Fruit fly (Drosophila melanogaster) whole organism, embryonic: ENCODE data around the gene REG.

Experiments
- CG10462 ChIP-seq: fragments of 200-800 bp; sonication (Bioruptor generic); optimal IDR thresholded peaks from 2 replicates; lab custom pipeline; 2016; ENCODE audit warnings: missing biosample characterization, missing genetic modification characterization
- CG10959 ChIP-seq: fragments of 200-800 bp; sonication (Bioruptor generic); IDR thresholded peaks from 2 replicates; pipeline ENCODE4 v1.3.6; 2022; ENCODE audit warnings: missing biosample characterization, missing genetic modification characterization
- CG11247 ChIP-seq: fragments of 200-800 bp; sonication (Bioruptor generic); IDR thresholded peaks from 2 replicates; pipeline ENCODE4 v1.3.6; 2022; ENCODE audit warnings: missing biosample characterization, missing genetic modification characterization
- CG12155 ChIP-seq: fragments of 200-800 bp; sonication (Bioruptor generic); optimal IDR thresholded peaks from 3 replicates; lab custom pipeline; 2016; ENCODE audit warnings: missing biosample characterization, missing genetic modification characterization
- CG13894 ChIP-seq: fragments of 200-800 bp; sonication (Bioruptor generic); optimal IDR thresholded peaks from 3 replicates; lab custom pipeline; 2018; ENCODE audit warnings: missing biosample characterization, mild to moderate bottlenecking, missing genetic modification characterization, moderate library complexity
- CG14860 ChIP-seq: fragments of 200-800 bp; sonication (Bioruptor generic); IDR thresholded peaks from 3 replicates; pipeline ENCODE4 v1.3.6; 2022; ENCODE audit warnings: missing biosample characterization, missing genetic modification characterization; ENCODE audit not compliant: partially characterized antibody
- CG15269 ChIP-seq: fragments of 200-800 bp; sonication (Bioruptor generic); optimal IDR thresholded peaks from 2 replicates; lab custom pipeline; 2018; ENCODE audit warnings: missing biosample characterization, mild to moderate bottlenecking, missing genetic modification characterization, moderate library complexity
- CG15514 ChIP-seq: fragments of 200-800 bp; sonication (Bioruptor generic); optimal IDR thresholded peaks from 3 replicates; lab custom pipeline; 2017; ENCODE audit warnings: missing biosample characterization, missing genetic modification characterization, mild to moderate bottlenecking, moderate library complexity, missing genetic modification reagents
- CG16779 ChIP-seq: fragments of 200-800 bp; sonication (Bioruptor generic); IDR thresholded peaks from 2 replicates; pipeline ENCODE4 v1.3.6; 2022; ENCODE audit warnings: missing biosample characterization, missing genetic modification characterization
- CG17328 ChIP-seq: fragments of 200-800 bp; sonication (Bioruptor generic); IDR thresholded peaks from 2 replicates; pipeline ENCODE4 v1.3.6; 2022; ENCODE audit warnings: missing biosample characterization, missing genetic modification characterization
- CG18599 ChIP-seq: fragments of 200-800 bp; sonication (Bioruptor generic); optimal IDR thresholded peaks from 3 replicates; lab custom pipeline; 2017; ENCODE audit warnings: missing biosample characterization, missing genetic modification characterization, mild to moderate bottlenecking, moderate library complexity, missing genetic modification reagents
- CG31224 ChIP-seq: fragments of 200-800 bp; sonication (Bioruptor generic); IDR thresholded peaks from 2 replicates; pipeline ENCODE4 v1.3.6; 2022; ENCODE audit warnings: missing biosample characterization, missing genetic modification characterization
- CG32772 ChIP-seq: fragments of 200-800 bp; sonication (Bioruptor generic); IDR thresholded peaks from 2 replicates; pipeline ENCODE4 v1.3.6; 2022; ENCODE audit warnings: missing biosample characterization, missing genetic modification characterization
- CG3726 ChIP-seq: fragments of 200-800 bp; sonication (Bioruptor generic); IDR thresholded peaks from 3 replicates; pipeline ENCODE4, ENCODE4 v1.3.6; 2022; ENCODE audit warnings: missing biosample characterization, missing genetic modification characterization
- CG4424 ChIP-seq: fragments of 200-800 bp; sonication (Bioruptor generic); optimal IDR thresholded peaks from 3 replicates; lab custom pipeline; 2016; ENCODE audit warnings: missing biosample characterization, missing genetic modification characterization
- CG4617 ChIP-seq: fragments of 200-800 bp; sonication (Bioruptor generic); optimal IDR thresholded peaks from 3 replicates; lab custom pipeline; 2016; ENCODE audit warnings: missing biosample characterization, missing genetic modification characterization, borderline replicate concordance
- CG4820 ChIP-seq: fragments of 200-800 bp; sonication (Bioruptor generic); optimal IDR thresholded peaks from 3 replicates; lab custom pipeline; 2016; ENCODE audit warnings: missing biosample characterization, missing genetic modification characterization
- CG6654 ChIP-seq: fragments of 200-800 bp; sonication (Bioruptor generic); optimal IDR thresholded peaks from 2 replicates; lab custom pipeline; 2017; ENCODE audit warnings: missing biosample characterization, mild to moderate bottlenecking, missing genetic modification characterization
- CG8388 ChIP-seq: fragments of 200-800 bp; sonication (Bioruptor generic); optimal IDR thresholded peaks from 2 replicates; lab custom pipeline; 2019; ENCODE audit warnings: missing biosample characterization, mild to moderate bottlenecking, missing genetic modification characterization, moderate library complexity
- CG8765 ChIP-seq: fragments of 200-800 bp; sonication (Bioruptor generic); IDR thresholded peaks from 2 replicates; pipeline ENCODE4 v1.3.6; 2022; ENCODE audit warnings: missing biosample characterization, missing genetic modification characterization
- CG8944 ChIP-seq: fragments of 200-800 bp; sonication (Bioruptor generic); optimal IDR thresholded peaks from 3 replicates; lab custom pipeline; 2016; ENCODE audit warnings: missing biosample characterization, missing genetic modification characterization
- CG9797 ChIP-seq: fragments of 200-800 bp; sonication (Bioruptor generic); optimal IDR thresholded peaks from 3 replicates; lab custom pipeline; 2018; ENCODE audit warnings: missing biosample characterization, mild to moderate bottlenecking, missing genetic modification characterization
- Doc2 ChIP-seq: fragments of 200-800 bp; sonication (Bioruptor generic); IDR thresholded peaks from 2 replicates; pipeline ENCODE4 v1.3.6; 2022; ENCODE audit warnings: missing biosample characterization, missing genetic modification characterization
- Dref ChIP-seq: fragments of 200-800 bp; sonication (Bioruptor generic); IDR thresholded peaks from 2 replicates; pipeline ENCODE4 v1.3.6; 2022; ENCODE audit warnings: missing biosample characterization, missing genetic modification characterization
- HHEX ChIP-seq: fragments of 200-800 bp; sonication (Bioruptor generic); optimal IDR thresholded peaks from 3 replicates; lab custom pipeline; 2017; ENCODE audit warnings: missing biosample characterization, mild to moderate bottlenecking, missing genetic modification characterization, missing genetic modification reagents
- Lpt ChIP-seq: fragments of >200 bp; optimal IDR thresholded peaks from 2 replicates; lab custom pipeline; 2018; ENCODE audit warnings: missing biosample characterization, missing genetic modification characterization
- Neu2 ChIP-seq: fragments of 200-800 bp; sonication (Bioruptor generic); optimal IDR thresholded peaks from 3 replicates; lab custom pipeline; 2016; ENCODE audit warnings: missing biosample characterization, missing genetic modification characterization, borderline replicate concordance
- Oaz ChIP-seq: fragments of 200-800 bp; sonication (Bioruptor generic); IDR thresholded peaks from 2 replicates; pipeline ENCODE4 v1.3.6; 2022; ENCODE audit warnings: missing biosample characterization, missing genetic modification characterization
- Oli ChIP-seq: fragments of 200-800 bp; sonication (Bioruptor generic); optimal IDR thresholded peaks from 2 replicates; lab custom pipeline; 2018; ENCODE audit warnings: missing biosample characterization, mild to moderate bottlenecking, missing genetic modification characterization, moderate library complexity
- Ptx1 ChIP-seq: fragments of 200-800 bp; sonication (Bioruptor generic); IDR thresholded peaks from 2 replicates; pipeline ENCODE4 v1.3.6; 2022; ENCODE audit warnings: missing biosample characterization, missing genetic modification characterization
- TFAM ChIP-seq: fragments of 200-800 bp; sonication (Bioruptor generic); optimal IDR thresholded peaks from 2 replicates; lab custom pipeline; 2017; ENCODE audit warnings: missing biosample characterization, missing genetic modification characterization, inconsistent platforms
- Usf ChIP-seq: fragments of 200-800 bp; sonication (Bioruptor generic); optimal IDR thresholded peaks from 2 replicates; lab custom pipeline; 2017; ENCODE audit warnings: missing genotype, missing biosample characterization, missing genetic modification characterization
- YL-1 ChIP-seq: fragments of 200-800 bp; sonication (Bioruptor generic); optimal IDR thresholded peaks from 3 replicates; lab custom pipeline; 2017; ENCODE audit warnings: missing biosample characterization, mild to moderate bottlenecking, missing genetic modification characterization
- al ChIP-seq: fragments of 200-800 bp; sonication (Bioruptor generic); IDR thresholded peaks from 2 replicates; pipeline ENCODE4 v1.3.6; 2022; ENCODE audit warnings: missing biosample characterization, missing genetic modification characterization
- amos ChIP-seq: fragments of 200-800 bp; sonication (Bioruptor generic); IDR thresholded peaks from 2 replicates; pipeline ENCODE4 v1.3.6; 2022; ENCODE audit warnings: missing biosample characterization, missing genetic modification characterization; ENCODE audit not compliant: partially characterized antibody
- aop ChIP-seq: fragments of 200-800 bp; sonication (Bioruptor generic); IDR thresholded peaks from 2 replicates; pipeline ENCODE4 v1.3.6; 2022; ENCODE audit warnings: missing biosample characterization, missing genetic modification characterization
- dati ChIP-seq: fragments of 200-800 bp; sonication (Bioruptor generic); IDR thresholded peaks from 2 replicates; pipeline ENCODE4 v1.3.6; 2022; ENCODE audit warnings: missing biosample characterization, missing genetic modification characterization
- en ChIP-seq: fragments of 200-800 bp; sonication (Bioruptor generic); optimal IDR thresholded peaks from 2 replicates; lab custom pipeline; 2016; ENCODE audit warnings: missing biosample characterization, missing genetic modification characterization
- eve ChIP-seq, 2 experiments: fragments of >200 bp; optimal IDR thresholded peaks; 2 replicates each; lab custom pipeline; 2017; ENCODE audit warnings: missing biosample characterization in 2 of 2, missing genetic modification characterization in 2 of 2
- fd102C ChIP-seq: fragments of 200-800 bp; sonication (Bioruptor generic); optimal IDR thresholded peaks from 2 replicates; lab custom pipeline; 2018; ENCODE audit warnings: missing biosample characterization, mild to moderate bottlenecking, missing genetic modification characterization, moderate library complexity
- gcm ChIP-seq: fragments of 200-800 bp; sonication (Bioruptor generic); optimal IDR thresholded peaks from 2 replicates; lab custom pipeline; 2019; ENCODE audit warnings: missing biosample characterization, mild to moderate bottlenecking, missing genetic modification characterization, moderate library complexity
- gfzf ChIP-seq: fragments of 200-800 bp; sonication (Bioruptor generic); optimal IDR thresholded peaks from 2 replicates; lab custom pipeline; 2016; ENCODE audit warnings: missing biosample characterization, mild to moderate bottlenecking, missing genetic modification characterization, moderate library complexity
- jigr1 ChIP-seq: fragments of 200-800 bp; sonication (Bioruptor generic); IDR thresholded peaks from 3 replicates; pipeline ENCODE4 v1.3.6; 2022; ENCODE audit warnings: missing biosample characterization, missing genetic modification characterization
- knrl ChIP-seq: fragments of 200-800 bp; sonication (Bioruptor generic); IDR thresholded peaks from 3 replicates; pipeline ENCODE4 v1.3.6; 2022; ENCODE audit warnings: missing biosample characterization, missing genetic modification characterization; ENCODE audit not compliant: partially characterized antibody
- mam ChIP-seq: fragments of 200-800 bp; sonication (Bioruptor generic); optimal IDR thresholded peaks from 3 replicates; lab custom pipeline; 2016; ENCODE audit warnings: missing biosample characterization, missing genetic modification characterization
- nom ChIP-seq: fragments of 200-800 bp; sonication (Bioruptor generic); optimal IDR thresholded peaks from 2 replicates; lab custom pipeline; 2017; ENCODE audit warnings: missing biosample characterization, missing genetic modification characterization, mild to moderate bottlenecking, moderate library complexity, missing genetic modification reagents
- oc ChIP-seq: fragments of 200-800 bp; sonication (Bioruptor generic); optimal IDR thresholded peaks from 2 replicates; lab custom pipeline; 2018; ENCODE audit warnings: missing biosample characterization, mild to moderate bottlenecking, missing genetic modification characterization, moderate library complexity
- pzg ChIP-seq: fragments of 200-800 bp; sonication (Bioruptor generic); optimal IDR thresholded peaks from 3 replicates; lab custom pipeline; 2018; ENCODE audit warnings: missing biosample characterization, mild to moderate bottlenecking, missing genetic modification characterization, moderate library complexity
- sr ChIP-seq: fragments of 200-800 bp; sonication (Bioruptor generic); IDR thresholded peaks from 3 replicates; pipeline ENCODE4 v1.3.6; 2022; ENCODE audit warnings: missing biosample characterization, missing genetic modification characterization
- tin ChIP-seq: fragments of 200-800 bp; sonication (Bioruptor generic); optimal IDR thresholded peaks from 3 replicates; lab custom pipeline; 2016; ENCODE audit warnings: missing biosample characterization, missing genetic modification characterization
- tna ChIP-seq: fragments of 200-800 bp; sonication (Bioruptor generic); IDR thresholded peaks from 2 replicates; pipeline ENCODE4 v1.3.6; 2022; ENCODE audit warnings: missing biosample characterization, missing genetic modification characterization; ENCODE audit not compliant: partially characterized antibody
- zfh2 ChIP-seq: fragments of 200-800 bp; sonication (Bioruptor generic); optimal IDR thresholded peaks from 2 replicates; lab custom pipeline; 2016; ENCODE audit warnings: missing biosample characterization, missing genetic modification characterization

Gene REG

DNA sequence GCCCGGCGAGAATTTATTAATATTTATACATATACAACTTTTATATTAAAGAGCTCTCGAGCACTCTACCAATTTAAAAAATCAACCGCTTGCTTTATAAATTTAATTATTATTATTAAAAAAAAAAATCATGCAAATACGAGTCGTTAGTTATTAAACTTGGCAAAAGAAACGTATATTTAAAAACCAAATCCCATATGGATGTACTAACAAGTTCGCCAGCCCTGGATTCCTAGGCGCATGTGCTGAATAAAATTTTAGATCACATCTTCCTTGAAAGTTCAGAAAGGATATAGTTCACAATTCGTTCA, 46.6 kb downstream of the REG start, which contains the start of gene comt (continued):
- TF ChIP-seq CG15269 (peak; percentile 74), amos (no peak), eve (GFP tag; optimal IDR thresholded peaks at IDR 0.05; lab: Kevin White, UChicago) (no peak), CG4424 (GFP tag; lab: Kevin White, UChicago) (peak; percentile 64), aop (GFP tag; lab: Robert Waterston, UW) (no peak), Neu2 (no peak), CG32772 (GFP tag; lab: Robert Waterston, UW) (0 out of 2 replicates have a peak, but pooled peaks have one; percentile 33), CG16779 (GFP tag; lab: Robert Waterston, UW) (no peak), pzg (GFP tag; lab: Kevin White, UChicago) (no peak), CG4617 (GFP tag; lab: Kevin White, UChicago) (no peak), Doc2 (GFP tag; lab: Robert Waterston, UW) (no peak), CG11247 (GFP tag; lab: Robert Waterston, UW) (peak; percentile 53), Oaz (GFP tag; lab: Robert Waterston, UW) (no peak), en (GFP tag; lab: Kevin White, UChicago) (no peak), YL-1 (GFP tag; lab: Kevin White, UChicago) (no peak), CG10959 (GFP tag; lab: Robert Waterston, UW) (no peak), CG10462 (GFP tag; lab: Kevin White, UChicago) (peak; percentile 41), CG4820 (GFP tag; lab: Kevin White, UChicago) (peak; percentile 17), sr (no peak), Usf (GFP tag; lab: Kevin White, UChicago) (peak; percentile 38), gfzf (no peak), CG15514 (GFP tag; lab: Kevin White, UChicago) (no peak), CG8944 (GFP tag; lab: Kevin White, UChicago) (no peak), al (no peak; the same call in 1 of the 2 replicates), CG8388 (GFP tag; lab: Kevin White, UChicago) (no peak), Dref (GFP tag; lab: Robert Waterston, UW) (no peak), tna (GFP tag; lab: Robert Waterston, UW) (no peak), CG8765 (GFP tag; lab: Robert Waterston, UW) (no peak), oc (peak; percentile 50), CG6654 (GFP tag; lab: Kevin White, UChicago) (no peak), CG18599 (no peak), CG3726 (no peak), zfh2 (no peak), knrl (no peak), jigr1 (GFP tag; lab: Robert Waterston, UW) (no peak), tin (GFP tag; lab: Kevin White, UChicago) (peak; percentile 51), nom (GFP tag; lab: Kevin White, UChicago) (peak; percentile 22), CG9797 (GFP tag; lab: Kevin White, UChicago) (no peak), fd102C (no peak), Lpt (GFP tag; lab: Kevin White, UChicago) (no peak), dati (GFP tag; lab: Robert Waterston, UW) (no peak), CG31224 (GFP tag; lab: Robert Waterston, UW) (peak; percentile 32; the same call in 1 of the 2 replicates), HHEX (peak; percentile 43), Oli (peak; percentile 54), CG13894 (tag; lab: Kevin White, UChicago) (no peak), CG12155 (GFP tag; lab: Kevin White, UChicago) (no peak), TFAM (no peak), mam (GFP tag; lab: Kevin White, UChicago) (no peak), Ptx1 (GFP tag; lab: Robert Waterston, UW) (peak; percentile 57), CG14860 (no peak), CG17328 (GFP tag; lab: Robert Waterston, UW) (peak; percentile 42; the same call in 1 of the 2 replicates), gcm (peak; percentile 60)
